Worm (Caenorhabditis elegans): ENCODE results near the gene Y39A1A.22.

The Y39A1A.22 gene

DNA sequence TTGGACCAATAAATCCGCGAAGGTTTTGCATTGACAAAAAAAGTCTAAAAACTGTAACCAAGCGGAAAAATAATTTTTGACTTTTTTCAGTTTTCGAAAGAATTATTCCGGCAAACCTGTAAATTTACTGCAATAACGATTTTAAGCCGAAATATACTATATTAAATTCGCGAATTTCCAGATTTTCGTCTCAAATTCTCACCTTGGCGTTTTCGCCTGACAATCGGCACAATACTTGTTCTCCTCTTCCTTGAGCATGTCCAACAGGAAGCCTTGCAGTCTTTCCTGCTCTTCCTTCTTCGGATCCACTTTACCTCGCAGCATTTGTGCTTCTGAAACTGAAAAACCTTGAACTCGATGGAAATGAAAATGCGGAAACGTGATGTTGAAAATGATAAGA lies 32.6 kb upstream of the Y39A1A.22 start, which contains the start of gene smap-1:
Gene smap-1, minus strand, starts transcription at position 338 of the 400 bp plus-strand sequence.
- TF ChIP-seq T23F11.4 (GFP tag; optimal IDR thresholded peaks at IDR 0.05) (no peak), ceh-22 (tag; optimal IDR thresholded peaks at IDR 0.05) (no peak), pros-1 (tag; optimal IDR thresholded peaks at IDR 0.05) (no peak), elt-2 (tag; optimal IDR thresholded peaks at IDR 0.05) (no peak), pat-9 (tag; optimal IDR thresholded peaks at IDR 0.05) (no peak), ttx-3 (tag; optimal IDR thresholded peaks at IDR 0.05) (no peak), nfya-1 (tag; optimal IDR thresholded peaks at IDR 0.05) (no peak), sdc-2 (tag; optimal IDR thresholded peaks at IDR 0.05) (no peak), ceh-30 (tag; optimal IDR thresholded peaks at IDR 0.05) (no peak), fkh-10 (GFP tag; optimal IDR thresholded peaks at IDR 0.05) (no peak), ama-1 (optimal IDR thresholded peaks at IDR 0.05) (no peak), ceh-18 (tag; optimal IDR thresholded peaks at IDR 0.05) (no peak), ztf-16 (tag; optimal IDR thresholded peaks at IDR 0.05) (no peak), ceh-14 (tag; optimal IDR thresholded peaks at IDR 0.05) (no peak), zip-5 (tag; optimal IDR thresholded peaks at IDR 0.05) (no peak), pqm-1 (tag; optimal IDR thresholded peaks at IDR 0.05) (no peak), hlh-13 (GFP tag; optimal IDR thresholded peaks at IDR 0.05) (no peak), tbx-7 (tag; optimal IDR thresholded peaks at IDR 0.05) (no peak), hlh-15 (tag; optimal IDR thresholded peaks at IDR 0.05) (no peak), ceh-24 (tag; optimal IDR thresholded peaks at IDR 0.05) (no peak)

DNA sequence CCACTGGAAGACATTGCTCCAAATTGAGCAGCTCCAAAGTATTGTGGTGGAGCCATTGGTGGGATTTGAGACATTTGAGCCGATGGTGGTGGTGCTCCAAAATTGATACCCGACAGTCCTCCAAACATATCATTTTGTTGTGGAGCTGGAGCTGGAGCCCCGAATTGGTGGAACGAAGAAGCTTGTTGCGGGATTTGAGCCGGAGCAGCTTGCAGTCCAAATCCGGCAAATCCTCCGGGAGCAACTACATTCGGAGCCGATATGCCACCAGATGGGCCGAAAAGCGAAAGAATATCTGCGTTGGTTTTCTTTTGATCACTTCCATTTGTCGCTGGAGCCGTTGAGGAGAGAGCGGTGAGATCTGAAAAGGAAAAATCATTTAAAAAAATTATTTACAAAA lies 31.3 kb upstream of the Y39A1A.22 start:
- TF ChIP-seq rnt-1 (tag; optimal IDR thresholded peaks at IDR 0.05): no peak
- TF ChIP-seq ceh-34 (tag; optimal IDR thresholded peaks at IDR 0.05): no peak
- no peak for TF ChIP-seq dve-1 (tag; optimal IDR thresholded peaks at IDR 0.05)
- TF ChIP-seq ceh-24 (tag; optimal IDR thresholded peaks at IDR 0.05): no peak
- TF ChIP-seq pat-9 (tag; optimal IDR thresholded peaks at IDR 0.05): no peak
- no peak for TF ChIP-seq ceh-22 (tag; optimal IDR thresholded peaks at IDR 0.05)
- TF ChIP-seq sox-2 (GFP tag; IDR thresholded peaks at IDR 0.05): no peak
- no peak for TF ChIP-seq pqm-1 (tag; optimal IDR thresholded peaks at IDR 0.05)
- TF ChIP-seq ceh-30 (tag; optimal IDR thresholded peaks at IDR 0.05): no peak
- TF ChIP-seq ceh-31 (tag; optimal IDR thresholded peaks at IDR 0.05): no peak
- no peak for TF ChIP-seq madf-2 (tag; optimal IDR thresholded peaks at IDR 0.05)
- no peak for TF ChIP-seq ceh-14 (tag; optimal IDR thresholded peaks at IDR 0.05)
- no peak for TF ChIP-seq T23F11.4 (GFP tag; optimal IDR thresholded peaks at IDR 0.05)
- no peak for TF ChIP-seq hlh-6 (tag; optimal IDR thresholded peaks at IDR 0.05)

DNA sequence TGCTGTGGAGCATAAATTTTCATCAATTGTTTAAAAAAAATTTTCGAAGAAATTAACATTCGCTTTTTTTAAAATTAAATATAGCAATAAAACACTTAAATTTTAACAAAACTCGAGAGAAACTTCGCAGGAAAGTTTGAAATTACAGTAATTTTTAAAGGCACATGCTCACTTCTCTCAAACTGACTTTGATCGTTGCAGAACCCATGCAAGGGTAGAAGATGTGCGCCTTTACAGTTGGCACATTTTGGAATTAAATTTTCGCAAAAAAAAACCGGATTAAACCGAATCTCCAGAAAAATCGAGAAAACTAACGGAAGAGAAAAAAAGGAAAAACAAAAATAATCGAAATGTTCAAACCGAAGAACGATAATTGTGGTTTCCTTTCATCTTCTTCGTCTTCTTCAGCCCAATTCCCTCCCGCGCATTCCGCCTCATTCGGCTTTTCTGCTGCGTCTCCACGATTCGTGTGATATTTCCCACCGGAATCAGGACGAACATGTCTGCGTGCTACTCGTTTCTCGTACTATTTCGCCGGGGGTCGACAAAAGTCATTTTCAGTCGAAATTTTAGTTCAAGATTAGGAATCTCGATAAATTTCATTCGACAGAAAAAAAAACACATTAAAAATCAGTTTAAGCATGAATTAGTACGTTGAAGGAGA lies 29.6 kb upstream of the Y39A1A.22 start:
- TF ChIP-seq unc-3 (GFP tag; conservative IDR thresholded peaks at IDR 0.05) (no peak), unc-3 (tag; optimal IDR thresholded peaks at IDR 0.05) (no peak), ceh-6 (GFP tag; optimal IDR thresholded peaks at IDR 0.05) (no peak), ceh-19 (GFP tag; optimal IDR thresholded peaks at IDR 0.05) (no peak), unc-55 (GFP tag; optimal IDR thresholded peaks at IDR 0.05) (no peak), syd-9 (tag; optimal IDR thresholded peaks at IDR 0.05) (no peak), pqm-1 (tag; optimal IDR thresholded peaks at IDR 0.05) (no peak), ceh-2 (tag; optimal IDR thresholded peaks at IDR 0.05) (no peak), ref-2 (tag; optimal IDR thresholded peaks at IDR 0.05) (no peak), gmeb-2 (tag; optimal IDR thresholded peaks at IDR 0.05) (no peak), ama-1 (optimal IDR thresholded peaks at IDR 0.05) (no peak), K09A11.1 (tag; optimal IDR thresholded peaks at IDR 0.05; ENCODE audit: insufficient read depth) (no peak), unc-86 (tag; optimal IDR thresholded peaks at IDR 0.05) (no peak), ceh-22 (tag; optimal IDR thresholded peaks at IDR 0.05) (no peak), hlh-15 (tag; optimal IDR thresholded peaks at IDR 0.05) (no peak), hlh-30 (tag; optimal IDR thresholded peaks at IDR 0.05; ENCODE audit: insufficient read depth) (no peak), hlh-6 (tag; optimal IDR thresholded peaks at IDR 0.05) (no peak), ahr-1 (tag; optimal IDR thresholded peaks at IDR 0.05) (no peak), lin-11 (tag; optimal IDR thresholded peaks at IDR 0.05) (no peak)
